Worm (Caenorhabditis elegans) whole organism, late embryonic: ENCODE measurements around the gene bath-24.

ENCODE experiments used
- F13H6.1 ChIP-seq: sonication (generic microtip); optimal IDR thresholded peaks from 2 replicates; lab custom pipeline; 2016; ENCODE audit warnings: missing genetic modification characterization, missing compliant biosample characterization
- ahr-1 ChIP-seq: sonication (generic microtip); optimal IDR thresholded peaks from 2 replicates; lab custom pipeline; 2016; ENCODE audit warnings: missing genetic modification characterization, missing compliant biosample characterization
- ceh-19 ChIP-seq: fragments of 200-800 bp; sonication (Bioruptor generic); optimal IDR thresholded peaks from 2 replicates; lab custom pipeline; 2018; ENCODE audit warnings: mild to moderate bottlenecking, missing genetic modification characterization, missing compliant biosample characterization
- fax-1 ChIP-seq: sonication (generic microtip); optimal IDR thresholded peaks from 2 replicates; lab custom pipeline; 2016; ENCODE audit warnings: missing genotype, missing genetic modification characterization, missing compliant biosample characterization
- fkh-10 ChIP-seq: fragments of 150-350 bp; optimal IDR thresholded peaks from 2 replicates; lab custom pipeline; 2014; ENCODE audit warnings: missing biosample characterization, missing genetic modification reagents, missing genetic modification characterization
- nfya-1 ChIP-seq: sonication (generic microtip); optimal IDR thresholded peaks from 2 replicates; lab custom pipeline; 2017; ENCODE audit warnings: missing genetic modification characterization, mild to moderate bottlenecking, missing compliant biosample characterization, antibody characterized with exemption, moderate library complexity
- pqm-1 ChIP-seq: sonication (generic microtip); optimal IDR thresholded peaks from 2 replicates; lab custom pipeline; 2016; ENCODE audit warnings: missing genetic modification characterization, missing compliant biosample characterization
- ref-2 ChIP-seq: sonication (generic microtip); optimal IDR thresholded peaks from 2 replicates; lab custom pipeline; 2016; ENCODE audit warnings: missing genetic modification characterization, missing compliant biosample characterization
- tbx-2 ChIP-seq: sonication (generic microtip); optimal IDR thresholded peaks from 2 replicates; lab custom pipeline; 2016; ENCODE audit warnings: missing genetic modification characterization, missing compliant biosample characterization
- unc-42 ChIP-seq: sonication (generic microtip); optimal IDR thresholded peaks from 2 replicates; lab custom pipeline; 2016; ENCODE audit warnings: missing genotype, missing genetic modification characterization, missing compliant biosample characterization

ce11 chrII:2071429-2071828 is 26.0 kb upstream of the bath-24 start, which contains the start of gene F07E5.7:
- no peak for TF ChIP-seq fkh-10 (GFP tag; lab: Kevin White, UChicago)
- TF ChIP-seq ahr-1 (tag; lab: Kevin White, UChicago) = no peak
- no peak for TF ChIP-seq ceh-19 (GFP tag; lab: Kevin White, UChicago)
- TF ChIP-seq ref-2 (tag; lab: Kevin White, UChicago) = no peak
- no peak for TF ChIP-seq F13H6.1
- no peak for TF ChIP-seq pqm-1 (tag; lab: Kevin White, UChicago)
- TF ChIP-seq fax-1 (tag; lab: Kevin White, UChicago) = no peak
- no peak for TF ChIP-seq nfya-1 (tag; lab: Kevin White, UChicago)
- no peak for TF ChIP-seq unc-42
- TF ChIP-seq tbx-2 (tag; lab: Kevin White, UChicago) = no peak
